Worm (Caenorhabditis elegans) whole organism, L4 larva: ENCODE data around the gene ace-3.

Source experiments
- F37D6.2 ChIP-seq: sonication (generic microtip); optimal IDR thresholded peaks from 2 replicates; lab custom pipeline; 2016; ENCODE audit warnings: mild to moderate bottlenecking, missing genetic modification characterization, missing compliant biosample characterization
- T20F7.1 ChIP-seq: fragments of 200-800 bp; sonication (Bioruptor generic); optimal IDR thresholded peaks from 2 replicates; lab custom pipeline; 2018; ENCODE audit warnings: mild to moderate bottlenecking, missing genetic modification characterization, missing compliant biosample characterization
- ZK546.5 ChIP-seq, 2 experiments: sonication (generic microtip); optimal IDR thresholded peaks; 2 replicates each; lab custom pipeline; 2017; ENCODE audit warnings: missing biosample characterization in 2 of 2, missing genetic modification characterization in 2 of 2
- ama-1 ChIP-seq: fragments of 150-350 bp; optimal IDR thresholded peaks from 2 replicates; lab custom pipeline; 2014; ENCODE audit warnings: inconsistent platforms, mixed read lengths
- mep-1 ChIP-seq: fragments of 150-350 bp; sonication (generic microtip); optimal IDR thresholded peaks from 3 replicates; lab custom pipeline; 2014; ENCODE audit warnings: missing biosample characterization, missing genetic modification characterization
- nhr-10 ChIP-seq: fragments of 150-350 bp; optimal IDR thresholded peaks from 2 replicates; lab custom pipeline; 2014; ENCODE audit warnings: missing biosample characterization, missing genetic modification characterization
- nhr-28 ChIP-seq: fragments of 150-350 bp; optimal IDR thresholded peaks from 2 replicates; lab custom pipeline; 2014; ENCODE audit warnings: missing biosample characterization, missing genetic modification characterization
- nhr-48 ChIP-seq: sonication (generic microtip); optimal IDR thresholded peaks from 2 replicates; lab custom pipeline; 2016; ENCODE audit warnings: mild to moderate bottlenecking, missing genetic modification characterization, missing compliant biosample characterization
- snpc-4 ChIP-seq: fragments of 150-350 bp; optimal IDR thresholded peaks from 2 replicates; lab custom pipeline; 2014; ENCODE audit warnings: missing biosample characterization, missing genetic modification characterization
- unc-130 ChIP-seq: sonication (generic microtip); optimal IDR thresholded peaks from 2 replicates; lab custom pipeline; 2016; ENCODE audit warnings: missing genetic modification reagents, missing genetic modification characterization, missing compliant biosample characterization
- zfp-3 ChIP-seq: fragments of 200-800 bp; sonication (Bioruptor generic); conservative IDR thresholded peaks from 2 replicates; pipeline ENCODE4 v1.3.6; 2022; ENCODE audit warnings: missing genetic modification reagents, missing genetic modification characterization, missing compliant biosample characterization
- ztf-7 ChIP-seq: fragments of 150-350 bp; optimal IDR thresholded peaks from 2 replicates; lab custom pipeline; 2014; ENCODE audit warnings: missing biosample characterization, missing genetic modification characterization

ce11 chrII:14242259-14242658 is 36.8 kb downstream of the ace-3 start:
- TF ChIP-seq F37D6.2 (no peak), nhr-10 (no peak), zfp-3 (no peak), unc-130 (GFP tag; lab: Kevin White, UChicago) (no peak), ama-1 (lab: Kevin White, UChicago) (no peak), mep-1 (tag; lab: Kevin White, UChicago) (no peak), snpc-4 (tag; lab: Kevin White, UChicago) (no peak), T20F7.1 (no peak), nhr-28 (no peak), ztf-7 (tag; lab: Kevin White, UChicago) (no peak), nhr-48 (no peak), ZK546.5 (tag; optimal IDR thresholded peaks at IDR 0.05; lab: Kevin White, UChicago) (no peak)
